Fruit fly (Drosophila melanogaster): ENCODE measurements around the gene Pmm2.

Pmm2 gene

dm6 chr3L:12495312-12495725, 39.1 kb upstream of the Pmm2 start:
- TF ChIP-seq CG5204 (GFP tag; optimal IDR thresholded peaks at IDR 0.05) (peak; percentile 27), ovo (GFP tag; optimal IDR thresholded peaks at IDR 0.05) (no peak)

DNA sequence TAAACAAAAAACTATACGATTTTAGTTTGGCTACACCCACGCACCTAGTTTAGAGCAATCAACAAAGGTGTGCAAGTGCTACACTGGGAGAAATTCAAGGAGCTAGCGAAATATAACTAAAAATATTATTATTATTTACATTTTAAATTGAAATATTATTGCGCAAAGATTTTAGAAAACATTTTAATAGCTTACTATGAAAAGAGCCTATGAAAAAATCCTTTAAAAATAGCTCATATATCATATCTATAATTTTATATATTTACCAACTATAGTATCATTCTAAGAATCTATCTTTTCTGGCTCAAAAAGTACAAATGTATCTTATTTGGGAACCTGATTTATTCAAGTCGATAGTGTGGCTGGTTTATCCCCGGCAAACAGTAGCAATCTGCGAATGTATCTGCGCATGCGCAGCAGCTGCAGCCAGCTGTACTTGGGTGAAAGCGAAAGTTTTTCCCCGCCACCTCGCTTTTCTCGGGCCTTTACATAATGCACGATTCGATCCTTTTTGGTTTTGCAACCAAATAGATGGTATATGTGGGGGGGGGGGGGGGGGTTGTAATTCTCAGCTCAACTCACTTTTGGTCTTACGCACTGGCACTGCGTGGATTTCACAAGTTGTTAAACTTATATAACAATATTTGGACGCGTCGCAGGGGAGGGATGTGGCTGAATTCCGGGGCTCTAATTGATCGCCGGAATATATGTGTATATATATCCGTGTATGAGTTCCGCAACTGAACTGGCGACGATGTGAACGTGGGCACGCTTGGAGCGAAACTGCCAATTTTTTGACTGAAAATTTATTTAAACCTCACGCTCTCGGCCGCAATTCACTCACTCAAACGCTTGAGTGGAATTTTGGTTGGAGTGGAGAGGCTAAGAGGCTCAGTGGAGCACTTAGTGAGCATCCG, 37.7 kb upstream of the Pmm2 start, which contains the start of gene CG10657:
TSS of gene CG10657 (minus strand) at position 789 of the 917 bp plus-strand sequence.
- TF ChIP-seq Crg-1 (GFP tag; optimal IDR thresholded peaks at IDR 0.05) (no peak), toe (GFP tag; optimal IDR thresholded peaks at IDR 0.05) (no peak), CG7101 (tag; optimal IDR thresholded peaks at IDR 0.05) (no peak), tj (GFP tag; optimal IDR thresholded peaks at IDR 0.05) (no peak), kay (GFP tag; ENCODE audit: borderline replicate concordance) (peak; percentile 25), ovo (GFP tag; optimal IDR thresholded peaks at IDR 0.05) (no peak)

DNA sequence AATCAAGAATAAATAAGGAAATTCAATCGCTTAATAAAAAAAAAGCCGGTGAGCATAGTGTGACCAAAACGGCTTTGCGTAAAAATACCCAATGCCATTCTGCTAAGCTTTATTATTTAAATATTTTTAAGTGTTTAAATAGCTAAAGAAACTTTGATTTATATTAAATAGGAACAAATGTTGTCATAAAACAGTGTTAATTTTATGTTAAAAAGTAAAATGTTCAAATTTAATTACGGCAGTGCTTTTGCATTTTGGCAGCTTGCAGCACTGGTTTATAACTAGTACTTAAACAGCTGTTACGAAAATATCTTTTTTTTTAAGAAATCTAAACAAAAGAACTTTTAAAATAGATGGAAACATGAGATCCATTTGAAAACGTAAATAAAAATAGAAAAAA, 33.1 kb upstream of the Pmm2 start, which contains the start of the genes CG10638 and CG10681:
TSS of gene CG10638 (minus strand) at position 63 of the 400 bp plus-strand sequence.
TSS of gene CG10681 (plus strand) at position 265 of the 400 bp plus-strand sequence.
- no peak for TF ChIP-seq ovo (GFP tag; optimal IDR thresholded peaks at IDR 0.05)
- TF ChIP-seq Crg-1 (GFP tag; optimal IDR thresholded peaks at IDR 0.05), result peak; percentile 73
- peak; percentile 73 for TF ChIP-seq CG14711 (tag; optimal IDR thresholded peaks at IDR 0.05)
- TF ChIP-seq CG1620 (GFP tag; optimal IDR thresholded peaks at IDR 0.05), result peak; percentile 66
- TF ChIP-seq CG7101 (tag; optimal IDR thresholded peaks at IDR 0.05), result peak; percentile 71
- TF ChIP-seq CG33017 (tag; optimal IDR thresholded peaks at IDR 0.05), result peak; percentile 44
- no peak for TF ChIP-seq cic (GFP tag; optimal IDR thresholded peaks at IDR 0.05)
- TF ChIP-seq toe (GFP tag; optimal IDR thresholded peaks at IDR 0.05), result no peak
- TF ChIP-seq Clk (GFP tag; optimal IDR thresholded peaks at IDR 0.05), result no peak
- peak; percentile 95 for TF ChIP-seq kay (GFP tag; ENCODE audit: borderline replicate concordance)
- peak; percentile 55 for TF ChIP-seq bab1 (GFP tag; optimal IDR thresholded peaks at IDR 0.05)
- peak; percentile 44 for TF ChIP-seq CG7045 (GFP tag; optimal IDR thresholded peaks at IDR 0.05)
- TF ChIP-seq CG12768 (GFP tag; optimal IDR thresholded peaks at IDR 0.05), result peak; percentile 38
- no peak for TF ChIP-seq CG5204 (GFP tag; optimal IDR thresholded peaks at IDR 0.05)
- no peak for TF ChIP-seq cnc (optimal IDR thresholded peaks at IDR 0.05)
- TF ChIP-seq CG11617 (GFP tag; optimal IDR thresholded peaks at IDR 0.05), result peak; percentile 57
- TF ChIP-seq Hr96 (GFP tag; optimal IDR thresholded peaks at IDR 0.05), result no peak
- TF ChIP-seq tj (GFP tag; optimal IDR thresholded peaks at IDR 0.05), result peak; percentile 9
- peak; percentile 58 for TF ChIP-seq Mnt (GFP tag; optimal IDR thresholded peaks at IDR 0.05)
- TF ChIP-seq pad (GFP tag; optimal IDR thresholded peaks at IDR 0.05), result peak; percentile 54

DNA sequence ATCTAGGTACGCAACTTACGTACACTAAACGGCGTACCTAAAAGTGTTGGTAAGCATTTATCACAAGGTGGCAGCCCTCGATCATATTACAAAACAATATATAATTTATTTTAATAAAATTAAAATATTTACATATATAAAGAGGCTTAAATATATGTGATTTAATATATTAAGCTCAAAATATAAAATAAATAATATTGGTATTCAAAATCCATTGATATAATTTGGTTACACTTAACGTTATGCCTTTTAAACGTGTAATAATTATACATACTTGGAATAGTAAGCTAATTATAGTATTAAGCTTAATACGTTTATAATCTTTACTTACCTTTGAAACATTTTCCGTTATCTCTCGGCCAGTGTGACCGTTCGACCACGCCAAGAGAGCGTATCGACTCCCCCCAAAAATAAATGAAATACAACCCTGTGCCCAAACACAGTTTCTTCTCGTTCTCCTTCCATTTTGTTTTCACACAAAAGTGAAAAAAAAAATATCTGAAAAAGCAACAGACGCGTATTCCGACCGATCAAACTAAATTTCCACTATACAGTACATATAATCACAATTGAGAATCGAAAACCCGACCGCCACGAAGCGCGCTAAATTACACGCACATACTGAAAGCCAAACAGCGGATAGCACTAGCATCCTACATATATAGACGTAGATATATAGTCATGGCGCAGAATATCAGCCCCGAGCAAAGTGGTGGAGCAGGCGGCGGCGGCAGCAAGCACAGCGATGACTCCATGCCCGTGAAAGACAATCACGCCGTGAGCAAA, 30.3 kb upstream of the Pmm2 start, which contains the start of the genes CG10646 and vih:
TSS of gene CG10646 (minus strand) at position 30 of the 786 bp plus-strand sequence.
TSS of gene vih (plus strand) at position 428 of the 786 bp plus-strand sequence.
- TF ChIP-seq Hr96 (GFP tag; optimal IDR thresholded peaks at IDR 0.05), result no peak
- peak; percentile 13 for TF ChIP-seq tj (GFP tag; optimal IDR thresholded peaks at IDR 0.05)
- TF ChIP-seq bab1 (GFP tag; optimal IDR thresholded peaks at IDR 0.05), result peak; percentile 19
- TF ChIP-seq cnc (optimal IDR thresholded peaks at IDR 0.05), result no peak
- peak; percentile 12 for TF ChIP-seq Crg-1 (GFP tag; optimal IDR thresholded peaks at IDR 0.05)
- TF ChIP-seq CG12768 (GFP tag; optimal IDR thresholded peaks at IDR 0.05), result peak; percentile 29
- peak; percentile 67 for TF ChIP-seq CG7101 (tag; optimal IDR thresholded peaks at IDR 0.05)
- TF ChIP-seq cic (GFP tag; optimal IDR thresholded peaks at IDR 0.05), result no peak
- peak; percentile 21 for TF ChIP-seq CG33017 (tag; optimal IDR thresholded peaks at IDR 0.05)
- TF ChIP-seq Mnt (GFP tag; optimal IDR thresholded peaks at IDR 0.05), result peak; percentile 42
- TF ChIP-seq Clk (GFP tag; optimal IDR thresholded peaks at IDR 0.05), result no peak
- TF ChIP-seq CG1620 (GFP tag; optimal IDR thresholded peaks at IDR 0.05), result peak; percentile 8
- TF ChIP-seq CG14711 (tag; optimal IDR thresholded peaks at IDR 0.05), result peak; percentile 74
- peak; percentile 10 for TF ChIP-seq CG7045 (GFP tag; optimal IDR thresholded peaks at IDR 0.05)
- TF ChIP-seq CG11617 (GFP tag; optimal IDR thresholded peaks at IDR 0.05), result peak; percentile 58
- TF ChIP-seq kay (GFP tag; ENCODE audit: borderline replicate concordance), result no peak
- peak; percentile 77 for TF ChIP-seq ovo (GFP tag; optimal IDR thresholded peaks at IDR 0.05)
- TF ChIP-seq toe (GFP tag; optimal IDR thresholded peaks at IDR 0.05), result no peak
- TF ChIP-seq CG5204 (GFP tag; optimal IDR thresholded peaks at IDR 0.05), result no peak
- peak; percentile 61 for TF ChIP-seq pad (GFP tag; optimal IDR thresholded peaks at IDR 0.05)

dm6 chr3L:12505990-12506389, 28.4 kb upstream of the Pmm2 start:
- TF ChIP-seq CG7101 (tag; optimal IDR thresholded peaks at IDR 0.05) (no peak), bab1 (GFP tag; optimal IDR thresholded peaks at IDR 0.05) (no peak), pad (GFP tag; optimal IDR thresholded peaks at IDR 0.05) (no peak), Mnt (GFP tag; optimal IDR thresholded peaks at IDR 0.05) (no peak), CG1620 (GFP tag; optimal IDR thresholded peaks at IDR 0.05) (no peak), CG5204 (GFP tag; optimal IDR thresholded peaks at IDR 0.05) (no peak), toe (GFP tag; optimal IDR thresholded peaks at IDR 0.05) (no peak), Hr96 (GFP tag; optimal IDR thresholded peaks at IDR 0.05) (no peak), Clk (GFP tag; optimal IDR thresholded peaks at IDR 0.05) (no peak), CG11617 (GFP tag; optimal IDR thresholded peaks at IDR 0.05) (no peak), Crg-1 (GFP tag; optimal IDR thresholded peaks at IDR 0.05) (no peak), CG7045 (GFP tag; optimal IDR thresholded peaks at IDR 0.05) (no peak), CG33017 (tag; optimal IDR thresholded peaks at IDR 0.05) (no peak), CG12768 (GFP tag; optimal IDR thresholded peaks at IDR 0.05) (no peak), CG14711 (tag; optimal IDR thresholded peaks at IDR 0.05) (no peak), cic (GFP tag; optimal IDR thresholded peaks at IDR 0.05) (no peak), tj (GFP tag; optimal IDR thresholded peaks at IDR 0.05) (no peak), cnc (optimal IDR thresholded peaks at IDR 0.05) (no peak)
